Worm (Caenorhabditis elegans) whole organism, young adult: Measurements from ENCODE around the gene deb-1.

Experiments
- B0336.3 ChIP-seq: fragments of 200-800 bp; sonication (Bioruptor generic); IDR thresholded peaks from 2 replicates; pipeline ENCODE4 v1.3.6; 2022; ENCODE audit warnings: missing genetic modification characterization, missing compliant biosample characterization
- C06A6.2 ChIP-seq: fragments of 200-800 bp; sonication (Bioruptor generic); conservative IDR thresholded peaks from 2 replicates; pipeline ENCODE4 v1.3.6; 2022; ENCODE audit warnings: missing genetic modification characterization, missing compliant biosample characterization
- F22D6.2 ChIP-seq: sonication (generic microtip); optimal IDR thresholded peaks from 2 replicates; lab custom pipeline; 2016; ENCODE audit warnings: mild to moderate bottlenecking, missing genetic modification characterization, missing compliant biosample characterization
- F39B2.1 ChIP-seq: fragments of 200-800 bp; sonication (Bioruptor generic); IDR thresholded peaks from 2 replicates; pipeline ENCODE4 v1.3.6; 2022; ENCODE audit warnings: missing genetic modification reagents, missing genetic modification characterization, missing compliant biosample characterization
- F52B5.7 ChIP-seq: sonication (generic microtip); optimal IDR thresholded peaks from 2 replicates; lab custom pipeline; 2016; ENCODE audit warnings: mild to moderate bottlenecking, missing genetic modification characterization, missing compliant biosample characterization
- F57A8.1 ChIP-seq: fragments of 200-800 bp; sonication (Bioruptor generic); optimal IDR thresholded peaks from 2 replicates; lab custom pipeline; 2018; ENCODE audit warnings: mild to moderate bottlenecking, missing genetic modification characterization, moderate library complexity, missing compliant biosample characterization
- F57C9.4 ChIP-seq: sonication (generic microtip); optimal IDR thresholded peaks from 2 replicates; lab custom pipeline; 2017; ENCODE audit warnings: mild to moderate bottlenecking, missing genetic modification characterization, missing compliant biosample characterization
- K12H6.12 ChIP-seq: fragments of 200-800 bp; sonication (Bioruptor generic); optimal IDR thresholded peaks from 2 replicates; lab custom pipeline; 2018; ENCODE audit warnings: mild to moderate bottlenecking, missing genetic modification characterization, missing compliant biosample characterization
- T07F8.4 ChIP-seq: sonication (generic microtip); optimal IDR thresholded peaks from 2 replicates; lab custom pipeline; 2016; ENCODE audit warnings: mild to moderate bottlenecking, missing genetic modification characterization, moderate library complexity, missing compliant biosample characterization
- Y53G8AR.9 ChIP-seq: fragments of 200-800 bp; sonication (Bioruptor generic); conservative IDR thresholded peaks from 2 replicates; pipeline ENCODE4 v1.3.6; 2022; ENCODE audit warnings: missing genetic modification reagents, missing genetic modification characterization, missing compliant biosample characterization
- Y79H2A.3 ChIP-seq: fragments of 200-800 bp; sonication (Bioruptor generic); conservative IDR thresholded peaks from 2 replicates; pipeline ENCODE4 v1.3.6; 2022; ENCODE audit warnings: missing genetic modification reagents, missing genetic modification characterization, missing compliant biosample characterization
- Y95B8A.8 ChIP-seq: fragments of 200-800 bp; sonication (Bioruptor generic); IDR thresholded peaks from 2 replicates; pipeline ENCODE4 v1.3.6; 2022; ENCODE audit warnings: missing genetic modification reagents, missing genetic modification characterization, missing compliant biosample characterization
- ZK185.1 ChIP-seq: sonication (generic microtip); optimal IDR thresholded peaks from 2 replicates; lab custom pipeline; 2016; ENCODE audit warnings: mild to moderate bottlenecking, missing genetic modification characterization, missing compliant biosample characterization; ENCODE audit not compliant: poor library complexity, severe bottlenecking
- ama-1 ChIP-seq, 3 experiments: fragments of 150-350 bp in 1 of 3; sonication (generic microtip) in 2 of 3; optimal IDR thresholded peaks; 2 replicates each; lab custom pipeline; 2014 to 2018; ENCODE audit warnings: missing biosample characterization in 2 of 3, missing genetic modification characterization in 2 of 3, missing genetic modification reagents in 2 of 3
- atf-7 ChIP-seq: sonication (generic microtip); optimal IDR thresholded peaks from 2 replicates; lab custom pipeline; 2017; ENCODE audit warnings: mild to moderate bottlenecking, missing genetic modification characterization, missing compliant biosample characterization
- athp-1 ChIP-seq: sonication (generic microtip); optimal IDR thresholded peaks from 2 replicates; lab custom pipeline; 2017; ENCODE audit warnings: mild to moderate bottlenecking, missing genetic modification characterization, missing compliant biosample characterization
- attf-5 ChIP-seq: fragments of 200-800 bp; sonication (Bioruptor generic); optimal IDR thresholded peaks from 2 replicates; lab custom pipeline; 2018; ENCODE audit warnings: mild to moderate bottlenecking, missing genetic modification characterization, missing compliant biosample characterization
- cebp-1 ChIP-seq, 2 experiments: fragments of 200-800 bp in 1 of 2; sonication (Bioruptor generic) in 1 of 2; sonication (generic microtip) in 1 of 2; IDR thresholded peaks in 1 of 2; optimal IDR thresholded peaks in 1 of 2; 2 replicates each; pipeline versions ENCODE4 v1.3.6 to Lab custom; 2017 to 2022; ENCODE audit warnings: missing compliant biosample characterization in 2 of 2, missing genetic modification characterization in 2 of 2, mild to moderate bottlenecking in 1 of 2, missing genetic modification reagents in 1 of 2, moderate library complexity in 1 of 2
- ceh-27 ChIP-seq: fragments of 200-800 bp; sonication (Bioruptor generic); optimal IDR thresholded peaks from 2 replicates; lab custom pipeline; 2018; ENCODE audit warnings: mild to moderate bottlenecking, missing genetic modification characterization, moderate library complexity, missing compliant biosample characterization
- ceh-79 ChIP-seq: sonication (generic microtip); optimal IDR thresholded peaks from 2 replicates; lab custom pipeline; 2017; ENCODE audit warnings: mild to moderate bottlenecking, missing genetic modification characterization, missing compliant biosample characterization
- chd-7 ChIP-seq: sonication (generic microtip); optimal IDR thresholded peaks from 2 replicates; lab custom pipeline; 2016; ENCODE audit warnings: mild to moderate bottlenecking, missing genetic modification characterization, moderate library complexity, missing compliant biosample characterization
- dpl-1 ChIP-seq: fragments of 150-350 bp; optimal IDR thresholded peaks from 2 replicates; lab custom pipeline; 2014; ENCODE audit warnings: missing biosample characterization, missing genetic modification reagents, missing genetic modification characterization
- ekl-4 ChIP-seq: fragments of 200-800 bp; sonication (Bioruptor generic); IDR thresholded peaks from 2 replicates; pipeline ENCODE4 v1.3.6; 2022; ENCODE audit warnings: missing genetic modification reagents, missing genetic modification characterization, missing compliant biosample characterization
- ets-4 ChIP-seq: fragments of 200-800 bp; sonication (Bioruptor generic); optimal IDR thresholded peaks from 2 replicates; lab custom pipeline; 2018; ENCODE audit warnings: mild to moderate bottlenecking, missing genetic modification characterization, missing compliant biosample characterization
- gei-17 ChIP-seq: fragments of 200-800 bp; sonication (Bioruptor generic); optimal IDR thresholded peaks from 2 replicates; lab custom pipeline; 2018; ENCODE audit warnings: mild to moderate bottlenecking, missing genetic modification characterization, missing compliant biosample characterization
- him-1 ChIP-seq: sonication (generic microtip); optimal IDR thresholded peaks from 2 replicates; lab custom pipeline; 2016; ENCODE audit warnings: missing genotype, missing genetic modification reagents, missing genetic modification characterization, missing compliant biosample characterization
- hmg-1.2 ChIP-seq: fragments of 200-800 bp; sonication (Bioruptor generic); IDR thresholded peaks from 2 replicates; pipeline ENCODE4 v1.3.6; 2022; ENCODE audit warnings: missing genetic modification reagents, missing genetic modification characterization, missing compliant biosample characterization
- let-526 ChIP-seq: fragments of 200-800 bp; sonication (Bioruptor generic); IDR thresholded peaks from 2 replicates; pipeline ENCODE4 v1.3.6; 2022; ENCODE audit warnings: missing genetic modification reagents, missing genetic modification characterization, missing compliant biosample characterization
- lin-35 ChIP-seq, 3 experiments: fragments of 150-350 bp in 2 of 3; sonication (generic microtip) in 1 of 3; optimal IDR thresholded peaks; 2 replicates each; lab custom pipeline; 2014 to 2018; ENCODE audit warnings: missing biosample characterization in 3 of 3, missing genetic modification characterization in 3 of 3, missing genetic modification reagents in 3 of 3
- nfya-1 ChIP-seq: sonication (generic microtip); optimal IDR thresholded peaks from 2 replicates; lab custom pipeline; 2017; ENCODE audit warnings: antibody characterized with exemption, missing compliant biosample characterization, missing genetic modification characterization, borderline replicate concordance; ENCODE audit not compliant: insufficient read depth
- nfya-2 ChIP-seq: fragments of 200-800 bp; sonication (Bioruptor generic); IDR thresholded peaks from 2 replicates; pipeline ENCODE4 v1.3.6; 2022; ENCODE audit warnings: missing genetic modification reagents, missing genetic modification characterization, missing compliant biosample characterization
- nhr-90 ChIP-seq: sonication (generic microtip); optimal IDR thresholded peaks from 2 replicates; lab custom pipeline; 2016; ENCODE audit warnings: missing genotype, mild to moderate bottlenecking, missing genetic modification characterization, missing compliant biosample characterization
- pbrm-1 ChIP-seq: fragments of 200-800 bp; sonication (Bioruptor generic); IDR thresholded peaks from 2 replicates; pipeline ENCODE4 v1.3.6; 2022; ENCODE audit warnings: missing genetic modification reagents, missing genetic modification characterization, missing compliant biosample characterization
- rec-8 ChIP-seq, 2 experiments: sonication (generic microtip); optimal IDR thresholded peaks; 2 replicates each; lab custom pipeline; 2016; ENCODE audit warnings: mild to moderate bottlenecking in 2 of 2, missing genetic modification characterization in 2 of 2, missing genetic modification reagents in 2 of 2, missing genotype in 2 of 2, missing biosample characterization in 1 of 2, missing compliant biosample characterization in 1 of 2, moderate library complexity in 1 of 2
- repo-1 ChIP-seq: sonication (generic microtip); optimal IDR thresholded peaks from 2 replicates; lab custom pipeline; 2017; ENCODE audit warnings: mild to moderate bottlenecking, missing genetic modification characterization, missing compliant biosample characterization
- sea-2 ChIP-seq: fragments of 200-800 bp; sonication (Bioruptor generic); IDR thresholded peaks from 2 replicates; pipeline ENCODE4 v1.3.6; 2022; ENCODE audit warnings: missing genetic modification characterization, missing compliant biosample characterization
- snpc-1.3 ChIP-seq: sonication (generic microtip); optimal IDR thresholded peaks from 2 replicates; lab custom pipeline; 2017; ENCODE audit warnings: missing genetic modification characterization, mild to moderate bottlenecking, missing compliant biosample characterization, antibody characterized with exemption, moderate library complexity, missing genotype, missing genetic modification reagents; ENCODE audit not compliant: insufficient read depth
- somi-1 ChIP-seq: fragments of 200-800 bp; sonication (Bioruptor generic); optimal IDR thresholded peaks from 2 replicates; lab custom pipeline; 2018; ENCODE audit warnings: mild to moderate bottlenecking, missing genetic modification characterization, missing compliant biosample characterization
- tbp1 ChIP-seq: fragments of 200-800 bp; sonication (Bioruptor generic); optimal IDR thresholded peaks from 2 replicates; lab custom pipeline; 2018; ENCODE audit warnings: mild to moderate bottlenecking, missing genetic modification characterization, missing compliant biosample characterization
- tbx-9 ChIP-seq: sonication (generic microtip); optimal IDR thresholded peaks from 2 replicates; lab custom pipeline; 2016; ENCODE audit warnings: borderline replicate concordance, missing genetic modification characterization, inconsistent platforms, missing compliant biosample characterization
- unc-62 ChIP-seq: fragments of 150-350 bp; optimal IDR thresholded peaks from 2 replicates; lab custom pipeline; 2014; ENCODE audit warnings: missing biosample characterization, missing genetic modification reagents, missing genetic modification characterization
- zfh-2 ChIP-seq: fragments of 200-800 bp; sonication (Bioruptor generic); conservative IDR thresholded peaks from 2 replicates; pipeline ENCODE4 v1.3.6; 2022; ENCODE audit warnings: missing genetic modification reagents, missing genetic modification characterization, missing compliant biosample characterization
- zim-3 ChIP-seq: sonication (generic microtip); optimal IDR thresholded peaks from 2 replicates; lab custom pipeline; 2017; ENCODE audit warnings: mild to moderate bottlenecking, missing genetic modification characterization, moderate library complexity, missing compliant biosample characterization
- ztf-18 ChIP-seq: sonication (generic microtip); optimal IDR thresholded peaks from 2 replicates; lab custom pipeline; 2016; ENCODE audit warnings: missing genotype, mild to moderate bottlenecking, missing genetic modification characterization, missing compliant biosample characterization
- ztf-26 ChIP-seq: sonication (generic microtip); optimal IDR thresholded peaks from 2 replicates; lab custom pipeline; 2017; ENCODE audit warnings: missing genetic modification characterization, missing compliant biosample characterization

The deb-1 gene

DNA sequence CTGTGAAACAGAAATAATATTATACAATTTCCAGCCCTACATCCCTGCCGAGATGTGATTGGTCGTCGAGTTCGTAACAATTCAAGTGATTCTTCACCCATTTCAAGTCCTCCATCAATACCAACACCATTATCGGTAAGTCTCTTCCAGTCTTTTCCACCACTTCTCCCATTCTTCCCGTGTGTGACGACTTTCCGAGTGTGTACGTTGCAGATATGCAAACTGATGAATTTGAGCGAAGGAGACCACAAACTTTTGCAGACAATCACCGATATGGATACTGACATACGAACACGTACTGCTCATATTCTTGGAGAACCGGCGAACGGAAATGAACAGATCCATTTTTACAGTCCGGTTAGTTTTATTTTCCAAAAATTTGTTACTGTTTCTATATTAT is 42.6 kb downstream of the deb-1 start:
- no peak for TF ChIP-seq let-526
- no peak for TF ChIP-seq him-1 (tag; lab: Kevin White, UChicago)
- TF ChIP-seq zim-3: peak; percentile 26
- peak; percentile 63 for TF ChIP-seq ama-1 (optimal IDR thresholded peaks at IDR 0.05; lab: Kevin White, UChicago)
- TF ChIP-seq ama-1 (GFP tag; optimal IDR thresholded peaks at IDR 0.05; lab: Kevin White, UChicago): no peak
- no peak for TF ChIP-seq ekl-4 (GFP tag; lab: Robert Waterston, UW)
- TF ChIP-seq Y79H2A.3 (GFP tag; lab: Robert Waterston, UW): no peak
- peak; percentile 27 for TF ChIP-seq F57C9.4 (tag; lab: Kevin White, UChicago)

DNA sequence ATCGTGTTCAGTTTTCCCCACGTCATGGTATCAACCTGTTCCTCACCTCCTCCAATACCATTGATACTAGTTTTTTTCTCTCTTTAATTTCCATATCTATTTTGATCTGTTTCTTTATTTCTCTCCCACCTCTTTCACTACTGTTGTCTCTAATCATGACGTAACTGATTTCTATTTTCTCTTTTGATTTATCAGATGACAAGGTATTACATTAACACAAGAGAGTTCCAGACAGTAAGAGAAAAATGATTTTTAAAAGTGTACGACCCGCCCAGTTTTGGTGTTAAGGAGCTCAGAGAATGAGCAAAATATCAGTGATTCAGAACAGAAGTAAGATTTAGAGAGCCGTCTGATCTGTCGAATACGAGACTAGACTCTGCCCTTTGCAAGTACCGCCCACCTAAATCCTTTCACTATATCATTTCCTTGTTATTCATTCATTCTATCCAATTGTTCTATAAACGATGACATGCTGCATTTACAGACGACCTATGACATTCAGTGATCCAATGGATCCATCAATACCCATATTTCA is 44.3 kb downstream of the deb-1 start, which contains the start of gene nhr-105:
Gene nhr-105, plus strand, starts transcription at position 485 of the 535 bp plus-strand sequence.
- TF ChIP-seq ceh-79 (tag; lab: Kevin White, UChicago): no peak
- TF ChIP-seq zfh-2: no peak
- TF ChIP-seq ZK185.1 (tag; lab: Kevin White, UChicago): peak; percentile 10
- peak; percentile 18 for TF ChIP-seq K12H6.12 (tag; lab: Kevin White, UChicago)
- TF ChIP-seq ztf-26 (tag; lab: Kevin White, UChicago): peak; percentile 21
- TF ChIP-seq ztf-18 (tag; lab: Kevin White, UChicago): peak; percentile 9
- no peak for TF ChIP-seq ceh-27 (GFP tag; lab: Kevin White, UChicago)
- TF ChIP-seq nfya-1: no peak
- TF ChIP-seq cebp-1 (GFP tag; IDR thresholded peaks at IDR 0.05; lab: Robert Waterston, UW): no peak
- peak; percentile 63 for TF ChIP-seq cebp-1 (tag; optimal IDR thresholded peaks at IDR 0.05; lab: Kevin White, UChicago)
- no peak for TF ChIP-seq F39B2.1 (GFP tag; lab: Robert Waterston, UW)
- no peak for TF ChIP-seq repo-1 (tag; lab: Kevin White, UChicago)
- TF ChIP-seq lin-35 (GFP tag; optimal IDR thresholded peaks at IDR 0.05; lab: Kevin White, UChicago): peak in 1 of 3 experiments; percentile 27
- TF ChIP-seq attf-5 (GFP tag; lab: Kevin White, UChicago): peak; percentile 56
- TF ChIP-seq F52B5.7 (tag; lab: Kevin White, UChicago): no peak
- TF ChIP-seq unc-62: peak; percentile 36
- no peak for TF ChIP-seq athp-1 (tag; lab: Kevin White, UChicago)
- TF ChIP-seq F22D6.2: peak; percentile 32
- peak; percentile 36 for TF ChIP-seq ama-1 (optimal IDR thresholded peaks at IDR 0.05; lab: Kevin White, UChicago)
- no peak for TF ChIP-seq ama-1 (GFP tag; optimal IDR thresholded peaks at IDR 0.05; lab: Kevin White, UChicago)
- TF ChIP-seq F57A8.1 (GFP tag; lab: Kevin White, UChicago): no peak
- peak; percentile 70 for TF ChIP-seq hmg-1.2 (GFP tag; lab: Robert Waterston, UW)
- no peak for TF ChIP-seq nfya-2 (GFP tag; lab: Robert Waterston, UW)
- TF ChIP-seq T07F8.4 (tag; lab: Kevin White, UChicago): no peak
- TF ChIP-seq snpc-1.3 (tag; lab: Kevin White, UChicago): no peak
- TF ChIP-seq ets-4 (GFP tag; lab: Kevin White, UChicago): no peak
- TF ChIP-seq chd-7 (tag; lab: Kevin White, UChicago): peak; percentile 37
- TF ChIP-seq atf-7 (tag; lab: Kevin White, UChicago): peak; percentile 80
- peak; percentile 34 for TF ChIP-seq tbp1 (GFP tag; lab: Kevin White, UChicago)
- no peak for TF ChIP-seq tbx-9 (tag; lab: Kevin White, UChicago)
- TF ChIP-seq dpl-1 (GFP tag; lab: Kevin White, UChicago): no peak
- 0 out of 2 replicates have a peak, but pooled peaks have one; percentile 24 for TF ChIP-seq B0336.3 (GFP tag; lab: Robert Waterston, UW)
- no peak for TF ChIP-seq gei-17 (GFP tag; lab: Kevin White, UChicago)
- TF ChIP-seq nhr-90 (tag; lab: Kevin White, UChicago): peak; percentile 39
- peak; percentile 62 for TF ChIP-seq C06A6.2 (GFP tag; lab: Robert Waterston, UW)
- no peak for TF ChIP-seq ekl-4 (GFP tag; lab: Robert Waterston, UW)
- no peak for TF ChIP-seq Y53G8AR.9 (GFP tag; lab: Robert Waterston, UW)
- TF ChIP-seq Y95B8A.8 (GFP tag; lab: Robert Waterston, UW): peak; percentile 51; the same call in 1 of the 2 replicates
- TF ChIP-seq sea-2: no peak
- TF ChIP-seq somi-1 (GFP tag; lab: Kevin White, UChicago): peak; percentile 63
- TF ChIP-seq rec-8 (tag; optimal IDR thresholded peaks at IDR 0.05; lab: Kevin White, UChicago): no peak
- no peak for TF ChIP-seq pbrm-1
